Worm (Caenorhabditis elegans): ENCODE data around the gene F14D7.6.
"Not testable (repeated sequence)": the region's sequence is repeated elsewhere in the genome, so short reads cannot be mapped to it uniquely, and the experiment has no call there.

The F14D7.6 gene

DNA sequence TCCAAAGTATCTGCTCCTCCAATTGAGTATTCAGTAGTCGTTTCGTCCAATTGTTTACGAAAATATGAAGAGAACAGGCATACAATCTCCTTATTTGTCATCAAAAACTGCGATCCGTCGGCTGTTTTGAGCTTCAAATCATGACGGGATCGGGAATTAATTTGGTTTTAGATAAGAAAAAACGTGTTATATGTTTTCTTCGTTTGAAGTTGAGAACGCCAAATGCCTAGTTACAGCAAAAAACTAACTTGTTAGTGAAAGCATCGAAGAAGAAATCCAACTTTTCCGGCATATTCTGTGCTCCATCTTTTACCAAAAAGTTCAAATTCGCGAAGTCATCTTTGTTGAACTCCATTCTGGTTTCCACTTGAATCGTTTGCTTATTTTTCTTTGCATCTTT lies 11.8 kb upstream of the F14D7.6 start, which contains the start of gene F14D7.1:
Gene F14D7.1 (minus strand): TSS at position 101 of the 400 bp plus-strand sequence.
- no peak for TF ChIP-seq W03F9.2 (tag; optimal IDR thresholded peaks at IDR 0.05)
- TF ChIP-seq dao-5 (tag; optimal IDR thresholded peaks at IDR 0.05): no peak
- TF ChIP-seq him-1 (tag; optimal IDR thresholded peaks at IDR 0.05): no peak

DNA sequence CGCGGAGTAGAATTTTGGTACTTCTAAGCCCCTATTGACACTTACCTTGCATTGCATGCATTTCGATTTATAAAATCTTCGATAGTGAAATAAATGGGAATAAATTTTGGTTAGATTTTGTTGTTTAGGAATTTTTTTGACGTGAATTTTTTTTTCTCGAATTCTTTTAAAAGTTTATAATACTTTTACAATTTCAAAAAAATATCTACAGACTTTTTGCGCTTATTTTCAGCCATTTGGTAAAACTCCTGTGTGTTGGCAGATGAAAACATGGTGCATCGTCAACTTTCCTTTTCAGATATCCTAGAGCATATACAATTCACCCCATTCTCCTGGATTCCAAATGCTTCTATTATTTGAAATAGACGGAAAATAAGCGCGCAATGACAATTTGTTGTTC lies 10.6 kb upstream of the F14D7.6 start, which contains the start of gene F14D7.18:
Gene F14D7.18 (minus strand): TSS at position 101 of the 400 bp plus-strand sequence.
- no peak for TF ChIP-seq W03F9.2 (tag; optimal IDR thresholded peaks at IDR 0.05)

DNA sequence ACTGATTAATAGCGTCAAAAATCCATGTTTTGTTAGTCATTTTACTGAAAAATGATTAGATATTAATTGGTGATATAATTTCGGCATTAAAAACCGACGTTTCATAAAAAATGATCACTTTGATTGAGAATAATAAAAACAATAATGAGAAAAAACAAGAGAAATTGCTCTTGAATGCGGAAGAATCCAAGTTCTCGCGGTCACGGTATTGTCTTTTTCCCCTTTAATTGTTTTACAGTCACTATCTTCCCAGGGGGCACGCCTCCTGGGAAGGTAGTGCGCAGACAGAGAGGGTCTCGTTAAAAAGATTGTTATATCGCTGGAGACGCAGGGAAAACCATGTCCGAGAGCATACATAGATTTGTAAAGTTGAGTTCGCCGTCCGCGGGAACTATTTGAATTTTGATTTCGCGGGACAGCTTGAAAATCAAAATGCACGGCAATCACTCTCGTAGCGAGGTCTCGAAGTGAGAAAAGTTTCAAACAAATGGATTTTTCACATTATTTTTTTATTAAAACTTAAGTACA lies 7.5 kb upstream of the F14D7.6 start, which contains the start of gene F14D7.2:
Gene F14D7.2 (minus strand): TSS at position 51 of the 528 bp plus-strand sequence.
- no peak for TF ChIP-seq W03F9.2 (tag; optimal IDR thresholded peaks at IDR 0.05)

DNA sequence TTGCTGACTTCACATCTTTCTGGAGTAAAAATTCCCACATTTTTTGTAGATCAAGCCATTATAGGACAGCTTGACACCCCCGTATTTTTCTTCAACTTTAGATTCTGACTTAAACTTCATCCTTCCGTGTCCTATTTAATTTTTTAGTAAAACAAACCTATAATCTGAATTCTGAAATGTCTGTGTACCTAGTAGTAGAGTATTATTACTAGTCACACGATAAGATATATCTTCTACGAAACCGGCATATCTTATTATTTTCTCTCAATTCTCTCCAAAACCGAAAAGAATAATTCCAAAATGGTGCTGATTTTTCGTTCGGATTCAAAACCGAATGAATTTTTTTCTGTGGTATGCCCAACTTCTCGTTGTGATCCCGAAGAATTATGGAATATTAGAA lies 6.8 kb upstream of the F14D7.6 start, which contains the start of gene F14D7.9:
Gene F14D7.9 (plus strand): TSS at position 301 of the 400 bp plus-strand sequence.
- TF ChIP-seq W03F9.2 (tag; optimal IDR thresholded peaks at IDR 0.05): no peak
- no peak for TF ChIP-seq dao-5 (tag; optimal IDR thresholded peaks at IDR 0.05)
- TF ChIP-seq him-1 (tag; optimal IDR thresholded peaks at IDR 0.05): no peak

DNA sequence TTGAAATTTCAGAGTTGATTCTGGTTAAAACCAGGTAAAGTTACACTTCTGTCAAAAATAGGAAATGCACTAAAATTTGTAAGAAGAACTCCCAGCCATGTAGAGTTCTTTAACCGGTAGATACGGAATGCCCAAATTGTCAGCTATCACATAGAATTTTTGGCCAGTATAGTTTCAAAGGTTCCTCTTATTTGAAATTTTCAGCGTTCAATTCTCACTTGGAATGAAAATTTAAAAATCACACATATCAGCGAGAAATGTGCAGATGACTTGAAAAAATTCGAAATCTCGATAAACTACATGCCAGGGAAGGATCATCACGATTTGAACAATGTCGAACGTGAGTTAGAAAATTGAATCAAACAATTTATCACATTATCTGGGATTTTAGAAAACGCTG lies 4.7 kb upstream of the F14D7.6 start, which contains the start of gene F14D7.3:
Gene F14D7.3 (plus strand): TSS at position 301 of the 400 bp plus-strand sequence.
- TF ChIP-seq him-1 (tag; optimal IDR thresholded peaks at IDR 0.05) (no peak), dao-5 (tag; optimal IDR thresholded peaks at IDR 0.05) (no peak), W03F9.2 (tag; optimal IDR thresholded peaks at IDR 0.05) (no peak)

DNA sequence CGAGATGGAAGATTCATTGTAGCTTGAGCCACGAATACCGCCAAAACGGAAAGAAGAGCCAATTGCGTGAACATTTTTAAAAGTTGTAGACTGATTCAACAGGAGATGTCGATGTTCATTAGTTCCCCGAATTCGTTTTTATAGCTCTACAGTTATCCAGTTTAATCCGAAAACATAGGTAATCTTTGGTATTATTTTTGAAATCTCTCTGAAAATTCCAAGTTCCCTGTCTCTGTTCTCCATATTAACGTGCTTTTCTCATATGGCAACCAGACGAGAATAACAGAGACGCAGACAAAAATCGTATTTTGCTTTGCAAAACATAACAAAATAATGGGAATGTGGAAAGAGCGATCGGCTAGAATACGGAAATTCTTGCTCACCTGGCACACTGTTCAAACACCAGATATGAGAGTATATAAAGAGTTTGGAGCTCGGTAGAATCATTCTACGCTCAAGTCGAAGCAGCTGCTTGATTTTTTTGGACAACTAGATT lies 1.6 kb upstream of the F14D7.6 start, which contains the start of the genes spig-3 and F14D7.12:
Gene spig-3 (minus strand): TSS at position 101 of the 496 bp plus-strand sequence.
Gene F14D7.12 (plus strand): TSS at position 446 of the 496 bp plus-strand sequence.
- TF ChIP-seq W03F9.2 (tag; optimal IDR thresholded peaks at IDR 0.05): no peak
- no peak for TF ChIP-seq dao-5 (tag; optimal IDR thresholded peaks at IDR 0.05)
- no peak for TF ChIP-seq him-1 (tag; optimal IDR thresholded peaks at IDR 0.05)

DNA sequence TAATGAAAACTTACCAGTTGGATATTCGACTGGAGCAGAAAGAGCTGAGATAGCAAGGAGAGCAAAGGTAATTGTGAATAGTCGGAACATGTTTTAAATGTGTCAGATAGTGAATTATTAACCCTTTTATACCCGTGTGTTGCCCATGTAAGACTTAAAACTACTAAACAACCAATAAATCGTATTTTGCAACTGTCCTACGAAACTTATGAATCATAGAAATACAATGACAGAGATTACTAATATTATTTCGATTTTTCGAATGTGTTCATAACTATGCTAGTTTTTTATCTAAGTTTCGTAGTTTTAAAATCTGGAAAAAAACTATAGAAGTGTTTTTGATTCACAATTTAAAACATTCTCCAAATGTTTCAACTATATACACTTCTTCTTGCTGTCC lies 5.6 kb downstream of the F14D7.6 start, which contains the start of gene spig-4:
Gene spig-4 (minus strand): TSS at position 101 of the 400 bp plus-strand sequence.
- not testable (repeated sequence) for TF ChIP-seq dao-5, him-1, W03F9.2 (tag; optimal IDR thresholded peaks at IDR 0.05)

DNA sequence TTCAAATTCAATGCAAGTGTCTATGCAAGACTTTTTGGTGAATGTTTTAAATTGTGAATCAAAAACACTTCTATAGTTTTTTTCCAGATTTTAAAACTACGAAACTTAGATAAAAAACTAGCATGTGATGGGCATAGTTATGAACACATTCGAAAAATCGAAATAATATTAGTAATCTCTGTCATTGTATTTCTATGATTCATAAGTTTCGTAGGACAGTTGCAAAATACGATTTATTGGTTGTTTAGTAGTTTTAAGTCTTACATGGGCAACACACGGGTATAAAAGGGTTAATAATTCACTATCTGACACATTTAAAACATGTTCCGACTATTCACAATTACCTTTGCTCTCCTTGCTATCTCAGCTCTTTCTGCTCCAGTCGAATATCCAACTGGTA lies 7.0 kb downstream of the F14D7.6 start, which contains the start of gene spig-5:
Gene spig-5 (plus strand): TSS at position 301 of the 400 bp plus-strand sequence.
- not testable (repeated sequence) for TF ChIP-seq him-1, dao-5, W03F9.2 (tag; optimal IDR thresholded peaks at IDR 0.05)

DNA sequence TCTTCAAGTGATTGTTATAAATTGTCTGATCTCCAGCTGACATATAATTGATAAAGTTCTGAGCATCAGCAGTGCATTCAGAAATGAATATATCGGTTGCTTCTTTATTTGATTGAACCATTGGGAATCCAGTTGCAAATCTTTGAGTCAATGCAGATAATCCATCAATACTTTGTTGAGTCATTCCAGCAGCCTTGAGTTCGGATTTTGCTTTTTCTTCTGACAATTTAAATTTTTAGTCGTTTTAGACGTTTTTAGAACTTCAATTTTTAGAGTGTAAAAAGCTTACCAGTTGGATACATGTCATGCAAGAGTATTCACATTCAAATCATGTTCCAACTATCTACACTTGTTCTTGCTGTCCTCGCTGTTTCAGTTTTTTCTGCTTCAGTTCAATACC lies 8.4 kb downstream of the F14D7.6 start, which contains the start of gene F14D7.14:
Gene F14D7.14 (plus strand): TSS at position 301 of the 400 bp plus-strand sequence.
- not testable (repeated sequence) for TF ChIP-seq W03F9.2, dao-5, him-1 (tag; optimal IDR thresholded peaks at IDR 0.05)

DNA sequence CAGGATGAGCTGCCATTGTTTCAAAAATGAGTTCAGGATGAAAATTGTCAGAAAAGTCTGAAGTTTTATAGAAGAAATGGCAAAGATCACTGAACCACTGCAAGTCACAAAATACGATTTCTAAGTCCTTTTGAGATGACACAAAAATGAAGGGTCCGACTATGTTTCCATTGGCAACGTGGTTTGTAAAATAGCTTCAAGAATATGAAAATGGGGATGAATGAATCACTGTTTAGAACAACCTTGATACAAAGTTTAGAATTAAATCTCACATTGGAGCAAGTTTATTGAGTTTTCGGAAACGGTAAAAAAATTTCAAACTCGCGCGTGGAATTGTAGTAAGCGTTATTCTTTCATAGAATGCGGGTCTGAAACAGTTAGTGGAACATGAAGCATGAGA lies 9.9 kb downstream of the F14D7.6 start, which contains the start of gene ddn-3:
Gene ddn-3 (minus strand): TSS at position 101 of the 400 bp plus-strand sequence.
- TF ChIP-seq him-1 (tag; optimal IDR thresholded peaks at IDR 0.05) (no peak), dao-5 (tag; optimal IDR thresholded peaks at IDR 0.05) (no peak), W03F9.2 (tag; optimal IDR thresholded peaks at IDR 0.05) (no peak)

DNA sequence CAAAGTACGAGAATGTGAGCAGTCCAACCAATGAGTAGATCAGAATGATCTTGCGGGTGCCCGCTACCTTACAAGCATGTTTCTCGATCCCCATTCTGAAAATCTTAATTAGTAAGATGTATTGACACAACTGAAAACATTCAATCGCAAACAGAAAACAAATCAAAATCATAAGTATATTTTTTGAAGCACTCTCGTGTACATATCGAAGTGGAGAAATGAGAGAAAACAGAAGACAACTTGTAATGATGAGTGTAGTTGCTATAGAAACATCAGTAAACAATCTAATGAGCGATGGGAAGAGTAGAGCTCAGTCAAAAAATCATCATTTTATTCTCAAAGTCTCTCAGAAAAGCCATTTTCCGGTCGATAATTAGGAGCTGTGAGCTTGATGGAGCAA lies 11.5 kb downstream of the F14D7.6 start, which contains the start of gene F14D7.8:
Gene F14D7.8 (minus strand): TSS at position 101 of the 400 bp plus-strand sequence.
- no peak for TF ChIP-seq W03F9.2 (tag; optimal IDR thresholded peaks at IDR 0.05)
- TF ChIP-seq him-1 (tag; optimal IDR thresholded peaks at IDR 0.05): no peak
- TF ChIP-seq dao-5 (tag; optimal IDR thresholded peaks at IDR 0.05): no peak

DNA sequence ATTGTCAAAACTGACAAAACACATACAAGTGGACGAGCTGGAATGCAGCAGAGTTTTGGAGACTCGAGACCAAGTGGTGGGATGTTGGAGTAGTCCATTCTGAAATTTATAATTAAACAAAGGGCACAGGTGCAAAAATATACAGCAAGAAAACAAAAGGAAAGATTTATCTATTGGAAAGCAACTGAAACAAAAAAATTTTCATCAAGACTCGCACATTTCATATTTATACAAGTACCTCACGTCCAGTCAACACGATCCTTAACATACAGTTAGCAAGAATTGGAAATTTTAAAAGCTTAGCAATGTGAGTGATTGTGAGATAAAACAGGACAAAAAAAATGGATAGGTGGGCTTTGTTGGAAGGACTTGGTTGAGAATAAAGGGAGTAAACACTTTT lies 13.0 kb downstream of the F14D7.6 start, which contains the start of gene F47B8.1:
Gene F47B8.1 (minus strand): TSS at position 101 of the 400 bp plus-strand sequence.
- TF ChIP-seq W03F9.2 (tag; optimal IDR thresholded peaks at IDR 0.05) (no peak), dao-5 (tag; optimal IDR thresholded peaks at IDR 0.05) (no peak), him-1 (tag; optimal IDR thresholded peaks at IDR 0.05) (no peak)

DNA sequence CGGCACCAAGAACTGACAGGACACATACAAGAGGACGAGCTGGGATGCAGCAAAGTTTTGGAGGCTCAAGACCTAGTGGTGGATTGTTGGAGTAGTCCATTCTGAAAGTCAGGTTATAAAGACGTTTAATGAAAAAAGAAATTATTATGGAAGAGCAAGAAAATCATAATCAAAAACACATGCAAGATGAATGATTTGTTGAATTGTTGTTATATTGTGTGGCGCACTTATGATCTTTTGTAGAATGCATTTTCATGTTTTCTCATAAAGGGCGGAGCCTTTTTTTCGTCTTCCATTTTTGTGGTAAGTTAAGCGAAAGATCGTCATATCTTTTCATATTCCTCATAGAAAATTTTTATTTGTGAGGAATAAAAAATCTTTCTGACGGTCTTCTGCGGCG lies 15.3 kb downstream of the F14D7.6 start, which contains the start of gene F47B8.2:
Gene F47B8.2 (minus strand): TSS at position 101 of the 400 bp plus-strand sequence.
- no peak for TF ChIP-seq dao-5 (tag; optimal IDR thresholded peaks at IDR 0.05)
- TF ChIP-seq him-1 (tag; optimal IDR thresholded peaks at IDR 0.05): no peak
- no peak for TF ChIP-seq W03F9.2 (tag; optimal IDR thresholded peaks at IDR 0.05)

DNA sequence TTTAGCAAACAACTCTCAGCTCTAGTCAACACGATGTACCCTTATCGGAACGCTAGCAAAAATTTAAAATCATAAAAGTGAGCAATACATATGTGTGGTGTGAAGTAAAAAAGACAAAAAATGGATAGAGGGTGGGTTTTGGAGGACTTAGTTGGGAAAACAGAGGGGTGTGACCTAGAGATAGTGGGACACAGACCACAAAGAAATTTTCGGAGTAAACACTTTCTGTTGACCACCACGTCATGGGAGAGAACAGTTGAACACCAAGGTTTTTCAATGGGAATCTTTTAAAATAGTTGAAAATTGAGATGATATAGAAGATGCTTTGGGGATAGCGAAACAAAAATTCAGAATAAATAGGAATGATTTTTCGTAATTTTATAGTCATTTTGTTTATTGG lies 16.0 kb downstream of the F14D7.6 start:
- TF ChIP-seq dao-5 (tag; optimal IDR thresholded peaks at IDR 0.05): no peak
- no peak for TF ChIP-seq him-1 (tag; optimal IDR thresholded peaks at IDR 0.05)
- no peak for TF ChIP-seq W03F9.2 (tag; optimal IDR thresholded peaks at IDR 0.05)

Measured in whole organism, L4/young adult.